Worm (Caenorhabditis elegans): ENCODE data around the gene col-170.

The col-170 gene

ce11 chrX:6371192-6372116 is 39.9 kb downstream of the col-170 start (continued):
- TF ChIP-seq ztf-7 (tag; optimal IDR thresholded peaks at IDR 0.05), result peak; percentile 15
- no peak for TF ChIP-seq nhr-237 (tag; optimal IDR thresholded peaks at IDR 0.05)
- TF ChIP-seq gei-8 (GFP tag; optimal IDR thresholded peaks at IDR 0.05), result peak; percentile 66
- TF ChIP-seq unc-62 (GFP tag; optimal IDR thresholded peaks at IDR 0.05 in 1 of 2), result peak in 1 of 2 experiments; percentile 92
- no peak for TF ChIP-seq unc-62 (tag; optimal IDR thresholded peaks at IDR 0.05)
- peak; percentile 87 for TF ChIP-seq sdz-12 (GFP tag; optimal IDR thresholded peaks at IDR 0.05)
- no peak for TF ChIP-seq mxl-2 (GFP tag; conservative IDR thresholded peaks at IDR 0.05)
- TF ChIP-seq php-3 (GFP tag; IDR thresholded peaks at IDR 0.05), result no peak
- 0 out of 2 replicates have a peak, but pooled peaks have one; percentile 16 for TF ChIP-seq nhr-42 (GFP tag; IDR thresholded peaks at IDR 0.05)
- TF ChIP-seq nhr-6 (tag; optimal IDR thresholded peaks at IDR 0.05), result no peak
- TF ChIP-seq arid-1 (GFP tag; conservative IDR thresholded peaks at IDR 0.05), result no peak; the same call in 1 of the 2 replicates
- no peak for TF ChIP-seq dpl-1 (GFP tag; optimal IDR thresholded peaks at IDR 0.05)
- 0 out of 2 replicates have a peak, but pooled peaks have one; percentile 77 for TF ChIP-seq saeg-2 (GFP tag; IDR thresholded peaks at IDR 0.05)
- TF ChIP-seq T20F7.1 (GFP tag; optimal IDR thresholded peaks at IDR 0.05), result no peak
- no peak for TF ChIP-seq zag-1 (tag; optimal IDR thresholded peaks at IDR 0.05)
- TF ChIP-seq lir-3 (tag; optimal IDR thresholded peaks at IDR 0.05), result peak; percentile 60
- TF ChIP-seq unc-130 (GFP tag; optimal IDR thresholded peaks at IDR 0.05), result peak; percentile 45
- TF ChIP-seq spr-1 (tag; optimal IDR thresholded peaks at IDR 0.05), result peak; percentile 41
- TF ChIP-seq lin-1 (GFP tag; IDR thresholded peaks at IDR 0.05), result no peak; the same call in 1 of the 2 replicates
- no peak for TF ChIP-seq set-16 (GFP tag; IDR thresholded peaks at IDR 0.05)
- no peak for TF ChIP-seq skn-1 (tag; optimal IDR thresholded peaks at IDR 0.05)
- no peak for TF ChIP-seq mdl-1 (tag; optimal IDR thresholded peaks at IDR 0.05)
- no peak for TF ChIP-seq snpc-4 (tag; optimal IDR thresholded peaks at IDR 0.05)
- peak; percentile 73 for TF ChIP-seq rbr-2 (tag; optimal IDR thresholded peaks at IDR 0.05)
- TF ChIP-seq Y48G9A.11 (GFP tag; IDR thresholded peaks at IDR 0.05), result peak; percentile 51; the same call in 1 of the 2 replicates
- peak; percentile 85 for TF ChIP-seq ctbp-1 (GFP tag; IDR thresholded peaks at IDR 0.05)
- no peak; the same call in 1 of the 2 replicates for TF ChIP-seq T26A8.4 (GFP tag; IDR thresholded peaks at IDR 0.05)
- peak; percentile 83 for TF ChIP-seq snpc-1.2 (GFP tag; IDR thresholded peaks at IDR 0.05)
- peak; percentile 63 for TF ChIP-seq nhr-111 (GFP tag; optimal IDR thresholded peaks at IDR 0.05)
- TF ChIP-seq F44E2.7 (GFP tag; IDR thresholded peaks at IDR 0.05), result no peak
- TF ChIP-seq pha-4 (GFP tag; IDR thresholded peaks at IDR 0.05), result peak; percentile 89
- TF ChIP-seq pha-4 (tag; optimal IDR thresholded peaks at IDR 0.05), result no peak
- TF ChIP-seq ama-1 (optimal IDR thresholded peaks at IDR 0.05), result no peak
- TF ChIP-seq fos-1 (tag; optimal IDR thresholded peaks at IDR 0.05), result no peak
- peak; percentile 81 for TF ChIP-seq spr-3 (GFP tag; optimal IDR thresholded peaks at IDR 0.05)
- peak; percentile 43; the same call in 1 of the 2 replicates for TF ChIP-seq lin-29 (GFP tag; IDR thresholded peaks at IDR 0.05)
- peak; percentile 73 for TF ChIP-seq duxl-1 (tag; optimal IDR thresholded peaks at IDR 0.05; ENCODE audit: poor library complexity)
- TF ChIP-seq daf-16 (GFP tag; optimal IDR thresholded peaks at IDR 0.05), result peak; percentile 69 to 79
- peak; percentile 54 for TF ChIP-seq daf-16 (tag; optimal IDR thresholded peaks at IDR 0.05)
- no peak for TF ChIP-seq attf-4 (tag; optimal IDR thresholded peaks at IDR 0.05)
- TF ChIP-seq tra-1 (GFP tag; IDR thresholded peaks at IDR 0.05), result peak; percentile 80; the same call in 1 of the 2 replicates
- no peak for TF ChIP-seq nhr-11 (tag; optimal IDR thresholded peaks at IDR 0.05)
- peak; percentile 90 for TF ChIP-seq F26F4.8 (GFP tag; conservative IDR thresholded peaks at IDR 0.05)
- TF ChIP-seq lin-39 (tag; optimal IDR thresholded peaks at IDR 0.05), result no peak
- no peak for TF ChIP-seq mep-1 (tag; optimal IDR thresholded peaks at IDR 0.05)
- no peak for TF ChIP-seq nhr-10 (tag; optimal IDR thresholded peaks at IDR 0.05)
- TF ChIP-seq zip-11 (GFP tag; IDR thresholded peaks at IDR 0.05), result 0 out of 2 replicates have a peak, but pooled peaks have one; percentile 21
- TF ChIP-seq daf-12 (tag; optimal IDR thresholded peaks at IDR 0.05), result no peak
- TF ChIP-seq hlh-11 (tag; optimal IDR thresholded peaks at IDR 0.05), result no peak
- peak; percentile 56; the same call in 1 of the 2 replicates for TF ChIP-seq nhr-41 (GFP tag; IDR thresholded peaks at IDR 0.05)

Data from whole organism, L4 larva.